Fruit fly (Drosophila melanogaster) whole organism, embryonic: ENCODE measurements around the gene CG14036.
A peak's percentile ranks its signal among the peaks of the same experiment; 100 is the strongest.

Source experiments
- Blimp-1 ChIP-seq: fragments of 200-800 bp; sonication (Bioruptor generic); optimal IDR thresholded peaks from 3 replicates; lab custom pipeline; 2018; ENCODE audit warnings: missing biosample characterization, missing genetic modification characterization, mild to moderate bottlenecking, moderate library complexity, missing genetic modification reagents
- CG10462 ChIP-seq: fragments of 200-800 bp; sonication (Bioruptor generic); optimal IDR thresholded peaks from 2 replicates; lab custom pipeline; 2016; ENCODE audit warnings: missing biosample characterization, missing genetic modification characterization
- CG10565 ChIP-seq: fragments of 200-800 bp; sonication (Bioruptor generic); optimal IDR thresholded peaks from 3 replicates; lab custom pipeline; 2016; ENCODE audit warnings: missing biosample characterization, mild to moderate bottlenecking, missing genetic modification characterization
- CG13775 ChIP-seq: fragments of 200-800 bp; sonication (Bioruptor generic); optimal IDR thresholded peaks from 3 replicates; lab custom pipeline; 2017; ENCODE audit warnings: missing biosample characterization, mild to moderate bottlenecking, missing genetic modification characterization
- CG14441 ChIP-seq: fragments of 200-800 bp; sonication (Bioruptor generic); IDR thresholded peaks from 2 replicates; pipeline ENCODE4 v1.3.6; 2022; ENCODE audit warnings: missing biosample characterization, missing genetic modification characterization
- CG14710 ChIP-seq: fragments of 200-800 bp; sonication (Bioruptor generic); optimal IDR thresholded peaks from 3 replicates; lab custom pipeline; 2019; ENCODE audit warnings: missing biosample characterization, mild to moderate bottlenecking, missing genetic modification characterization, moderate library complexity
- CG16863 ChIP-seq: fragments of 200-800 bp; sonication (Bioruptor generic); optimal IDR thresholded peaks from 3 replicates; lab custom pipeline; 2016; ENCODE audit warnings: missing biosample characterization, missing genetic modification characterization
- CG17385 ChIP-seq: fragments of 200-800 bp; sonication (Bioruptor generic); optimal IDR thresholded peaks from 3 replicates; lab custom pipeline; 2018; ENCODE audit warnings: missing biosample characterization, mild to moderate bottlenecking, missing genetic modification characterization
- CG2120 ChIP-seq: fragments of 200-800 bp; sonication (Bioruptor generic); optimal IDR thresholded peaks from 3 replicates; lab custom pipeline; 2016; ENCODE audit warnings: missing biosample characterization, missing genetic modification characterization
- CG30403 ChIP-seq: fragments of 200-800 bp; sonication (Bioruptor generic); optimal IDR thresholded peaks from 3 replicates; lab custom pipeline; 2016; ENCODE audit warnings: missing biosample characterization, missing genetic modification characterization
- CG30431 ChIP-seq: fragments of 200-800 bp; sonication (Bioruptor generic); optimal IDR thresholded peaks from 2 replicates; lab custom pipeline; 2017; ENCODE audit warnings: missing biosample characterization, missing genetic modification characterization
- CG4328 ChIP-seq: fragments of 200-800 bp; sonication (Bioruptor generic); optimal IDR thresholded peaks from 3 replicates; lab custom pipeline; 2017; ENCODE audit warnings: missing biosample characterization, missing genetic modification reagents, missing genetic modification characterization
- CG4404 ChIP-seq: fragments of 200-800 bp; sonication (Bioruptor generic); IDR thresholded peaks from 2 replicates; pipeline ENCODE4 v1.3.6; 2022; ENCODE audit warnings: missing biosample characterization, missing genetic modification characterization
- CG6654 ChIP-seq: fragments of 200-800 bp; sonication (Bioruptor generic); optimal IDR thresholded peaks from 2 replicates; lab custom pipeline; 2017; ENCODE audit warnings: missing biosample characterization, mild to moderate bottlenecking, missing genetic modification characterization
- CG7786 ChIP-seq: fragments of 200-800 bp; sonication (Bioruptor generic); optimal IDR thresholded peaks from 2 replicates; lab custom pipeline; 2016; ENCODE audit warnings: missing biosample characterization, missing genetic modification characterization
- CG8924 ChIP-seq: fragments of 200-800 bp; optimal IDR thresholded peaks from 3 replicates; lab custom pipeline; 2019; ENCODE audit warnings: missing biosample characterization, mild to moderate bottlenecking, missing genetic modification characterization, moderate library complexity
- CG8944 ChIP-seq: fragments of 200-800 bp; sonication (Bioruptor generic); optimal IDR thresholded peaks from 3 replicates; lab custom pipeline; 2016; ENCODE audit warnings: missing biosample characterization, missing genetic modification characterization
- CG9437 ChIP-seq: fragments of 200-800 bp; sonication (Bioruptor generic); optimal IDR thresholded peaks from 2 replicates; lab custom pipeline; 2018; ENCODE audit warnings: missing biosample characterization, mild to moderate bottlenecking, missing genetic modification characterization
- CHES-1-like ChIP-seq: fragments of 200-800 bp; sonication (Bioruptor generic); optimal IDR thresholded peaks from 2 replicates; lab custom pipeline; 2016; ENCODE audit warnings: missing biosample characterization, missing genetic modification characterization
- Camta ChIP-seq: fragments of 200-800 bp; sonication (Bioruptor generic); optimal IDR thresholded peaks from 2 replicates; lab custom pipeline; 2016; ENCODE audit warnings: missing biosample characterization, missing genetic modification characterization
- Dek ChIP-seq: fragments of 200-800 bp; sonication (Bioruptor generic); optimal IDR thresholded peaks from 3 replicates; lab custom pipeline; 2019; ENCODE audit warnings: missing biosample characterization, mild to moderate bottlenecking, missing genetic modification characterization, moderate library complexity
- Dp ChIP-seq: fragments of 200-800 bp; sonication (Bioruptor generic); optimal IDR thresholded peaks from 2 replicates; lab custom pipeline; 2018; ENCODE audit warnings: missing biosample characterization, mild to moderate bottlenecking, missing genetic modification characterization, moderate library complexity
- Dref ChIP-seq: fragments of 200-800 bp; sonication (Bioruptor generic); IDR thresholded peaks from 2 replicates; pipeline ENCODE4 v1.3.6; 2022; ENCODE audit warnings: missing biosample characterization, missing genetic modification characterization
- Hey ChIP-seq: fragments of 200-800 bp; sonication (Bioruptor generic); optimal IDR thresholded peaks from 3 replicates; lab custom pipeline; 2018; ENCODE audit warnings: missing biosample characterization, mild to moderate bottlenecking, missing genetic modification characterization
- Kr ChIP-seq: fragments of 200-800 bp; sonication (Bioruptor generic); optimal IDR thresholded peaks from 2 replicates; lab custom pipeline; 2017; ENCODE audit warnings: missing biosample characterization, mild to moderate bottlenecking, missing genetic modification characterization
- Max ChIP-seq: fragments of 200-800 bp; sonication (Bioruptor generic); optimal IDR thresholded peaks from 2 replicates; lab custom pipeline; 2016; ENCODE audit warnings: missing biosample characterization, mild to moderate bottlenecking, missing genetic modification characterization
- Nf-YB ChIP-seq: fragments of 200-800 bp; sonication (Bioruptor generic); optimal IDR thresholded peaks from 3 replicates; lab custom pipeline; 2019; ENCODE audit warnings: missing biosample characterization, mild to moderate bottlenecking, missing genetic modification characterization, moderate library complexity
- Optix ChIP-seq: fragments of 200-800 bp; sonication (Bioruptor generic); IDR thresholded peaks from 3 replicates; pipeline ENCODE4 v1.3.6; 2022; ENCODE audit warnings: missing biosample characterization, missing genetic modification characterization
- Ptx1 ChIP-seq: fragments of 200-800 bp; sonication (Bioruptor generic); IDR thresholded peaks from 2 replicates; pipeline ENCODE4 v1.3.6; 2022; ENCODE audit warnings: missing biosample characterization, missing genetic modification characterization
- Sin3A ChIP-seq: fragments of >200 bp; optimal IDR thresholded peaks from 2 replicates; lab custom pipeline; 2018
- Spps ChIP-seq: fragments of 200-800 bp; sonication (Bioruptor generic); optimal IDR thresholded peaks from 2 replicates; lab custom pipeline; 2018; ENCODE audit warnings: missing biosample characterization, mild to moderate bottlenecking, missing genetic modification characterization
- Stat92E ChIP-seq, 3 experiments: fragments of >200 bp in 2 of 3; fragments of 200-800 bp in 1 of 3; sonication (Bioruptor generic) in 1 of 3; optimal IDR thresholded peaks; 2 replicates each; lab custom pipeline; 2017 to 2019; ENCODE audit warnings: missing biosample characterization in 3 of 3, missing genetic modification characterization in 3 of 3, mild to moderate bottlenecking in 1 of 3, moderate library complexity in 1 of 3
- az2 ChIP-seq: fragments of 200-800 bp; sonication (Bioruptor generic); optimal IDR thresholded peaks from 3 replicates; lab custom pipeline; 2016; ENCODE audit warnings: missing biosample characterization, missing genetic modification characterization
- bigmax ChIP-seq: fragments of 200-800 bp; sonication (Bioruptor generic); optimal IDR thresholded peaks from 2 replicates; lab custom pipeline; 2018; ENCODE audit warnings: missing biosample characterization, mild to moderate bottlenecking, missing genetic modification characterization
- bsh ChIP-seq, 2 experiments: fragments of 200-800 bp; sonication (Bioruptor generic); optimal IDR thresholded peaks; 2 replicates each; lab custom pipeline; 2017 to 2018; ENCODE audit warnings: mild to moderate bottlenecking in 2 of 2, missing biosample characterization in 2 of 2, missing genetic modification characterization in 2 of 2, moderate library complexity in 1 of 2
- cad ChIP-seq: fragments of >200 bp; optimal IDR thresholded peaks from 2 replicates; lab custom pipeline; 2017; ENCODE audit warnings: missing biosample characterization, missing genetic modification characterization
- dati ChIP-seq: fragments of 200-800 bp; sonication (Bioruptor generic); IDR thresholded peaks from 2 replicates; pipeline ENCODE4 v1.3.6; 2022; ENCODE audit warnings: missing biosample characterization, missing genetic modification characterization
- dysf ChIP-seq: fragments of 200-800 bp; sonication (Bioruptor generic); IDR thresholded peaks from 3 replicates; pipeline ENCODE4 v1.3.6; 2022; ENCODE audit warnings: missing biosample characterization, missing genetic modification characterization
- ems ChIP-seq: fragments of 200-800 bp; sonication (Bioruptor generic); optimal IDR thresholded peaks from 3 replicates; lab custom pipeline; 2016; ENCODE audit warnings: missing biosample characterization, missing genetic modification characterization
- fu2 ChIP-seq: fragments of 200-800 bp; sonication (Bioruptor generic); optimal IDR thresholded peaks from 2 replicates; lab custom pipeline; 2016; ENCODE audit warnings: missing biosample characterization, missing genetic modification characterization
- ham ChIP-seq: fragments of 200-800 bp; sonication (Bioruptor generic); IDR thresholded peaks from 2 replicates; pipeline ENCODE4 v1.3.6; 2022; ENCODE audit warnings: missing biosample characterization, missing genetic modification characterization
- hth ChIP-seq: fragments of >200 bp; optimal IDR thresholded peaks from 2 replicates; lab custom pipeline; 2017; ENCODE audit warnings: inconsistent platforms
- insv ChIP-seq, 2 experiments: fragments of 200-800 bp; sonication (Bioruptor generic); optimal IDR thresholded peaks; 3 replicates each; lab custom pipeline; 2016 to 2018; ENCODE audit warnings: missing biosample characterization in 2 of 2, missing genetic modification characterization in 2 of 2
- jigr1 ChIP-seq: fragments of 200-800 bp; sonication (Bioruptor generic); IDR thresholded peaks from 3 replicates; pipeline ENCODE4 v1.3.6; 2022; ENCODE audit warnings: missing biosample characterization, missing genetic modification characterization
- knrl ChIP-seq: fragments of 200-800 bp; sonication (Bioruptor generic); IDR thresholded peaks from 3 replicates; pipeline ENCODE4 v1.3.6; 2022; ENCODE audit warnings: missing biosample characterization, missing genetic modification characterization; ENCODE audit not compliant: partially characterized antibody
- lov ChIP-seq, 2 experiments: fragments of 200-800 bp in 1 of 2; fragments of >200 bp in 1 of 2; sonication (Bioruptor generic) in 1 of 2; IDR thresholded peaks in 1 of 2; optimal IDR thresholded peaks in 1 of 2; 2 replicates in 1 of 2; 3 replicates in 1 of 2; pipeline versions ENCODE4 v1.3.6 to Lab custom; 2017 to 2022; ENCODE audit warnings: missing biosample characterization in 1 of 2, missing genetic modification characterization in 1 of 2
- maf-S ChIP-seq: fragments of 200-800 bp; sonication (Bioruptor generic); optimal IDR thresholded peaks from 2 replicates; lab custom pipeline; 2016; ENCODE audit warnings: missing biosample characterization, missing genetic modification characterization
- mld ChIP-seq: fragments of 200-800 bp; sonication (Bioruptor generic); IDR thresholded peaks from 3 replicates; pipeline ENCODE4 v1.3.6; 2022; ENCODE audit warnings: missing biosample characterization, missing genetic modification characterization; ENCODE audit not compliant: partially characterized antibody
- nau ChIP-seq: fragments of 200-800 bp; sonication (Bioruptor generic); optimal IDR thresholded peaks from 3 replicates; lab custom pipeline; 2017; ENCODE audit warnings: missing biosample characterization, mild to moderate bottlenecking, missing genetic modification characterization, missing genetic modification reagents
- stwl ChIP-seq: fragments of 200-800 bp; sonication (Bioruptor generic); optimal IDR thresholded peaks from 3 replicates; lab custom pipeline; 2018; ENCODE audit warnings: missing biosample characterization, mild to moderate bottlenecking, missing genetic modification characterization, moderate library complexity

Gene CG14036

dm6 chr2L:5059645-5060254, 4.9 kb upstream of the CG14036 start, which contains the start of gene Rpn11 (continued):
- peak; percentile 58 for TF ChIP-seq Ptx1 (GFP tag; lab: Robert Waterston, UW)
- no peak for TF ChIP-seq CG8944
- TF ChIP-seq fu2 (GFP tag; lab: Kevin White, UChicago) = peak; percentile 16
- peak; percentile 56 for TF ChIP-seq Blimp-1 (GFP tag; lab: Kevin White, UChicago)
- TF ChIP-seq Kr (GFP tag; lab: Kevin White, UChicago) = no peak
- peak; percentile 77 for TF ChIP-seq Dref (GFP tag; lab: Robert Waterston, UW)
- TF ChIP-seq CG7786 (GFP tag; lab: Kevin White, UChicago) = peak; percentile 29
- peak; percentile 13 for TF ChIP-seq ems (GFP tag; lab: Kevin White, UChicago)
- peak in 1 of 2 experiments; percentile 41 for TF ChIP-seq bsh (GFP tag; optimal IDR thresholded peaks at IDR 0.05; lab: Kevin White, UChicago)
- peak; percentile 87 for TF ChIP-seq CG14710 (tag; lab: Kevin White, UChicago)
- TF ChIP-seq lov (optimal IDR thresholded peaks at IDR 0.05; lab: Kevin White, UChicago) = no peak
- TF ChIP-seq lov (GFP tag; IDR thresholded peaks at IDR 0.05; lab: Robert Waterston, UW) = no peak
- TF ChIP-seq bigmax (GFP tag; lab: Kevin White, UChicago) = no peak
- TF ChIP-seq dati (GFP tag; lab: Robert Waterston, UW) = no peak
- peak; percentile 77 for TF ChIP-seq CG8924 (tag; lab: Kevin White, UChicago)
- TF ChIP-seq hth (lab: Kevin White, UChicago) = no peak
- TF ChIP-seq ham (GFP tag; lab: Robert Waterston, UW) = no peak
- peak; percentile 55 for TF ChIP-seq CG9437 (GFP tag; lab: Kevin White, UChicago)
- no peak for TF ChIP-seq CG10565 (GFP tag; lab: Kevin White, UChicago)
- TF ChIP-seq CG13775 (GFP tag; lab: Kevin White, UChicago) = peak; percentile 79
- peak; percentile 6 for TF ChIP-seq Sin3A
- peak; percentile 68 for TF ChIP-seq CG2120
- no peak for TF ChIP-seq jigr1 (GFP tag; lab: Robert Waterston, UW)
- TF ChIP-seq CG4404 (GFP tag; lab: Robert Waterston, UW) = peak; percentile 47; the same call in 1 of the 2 replicates
- TF ChIP-seq CHES-1-like (GFP tag; lab: Kevin White, UChicago) = peak; percentile 7
- 0 out of 3 replicates have a peak, but pooled peaks have one; percentile 8 for TF ChIP-seq dysf
- no peak for TF ChIP-seq CG6654 (GFP tag; lab: Kevin White, UChicago)
- no peak for TF ChIP-seq Camta
- TF ChIP-seq az2 = peak; percentile 67
- TF ChIP-seq Dp (GFP tag; lab: Kevin White, UChicago) = peak; percentile 87
- no peak for TF ChIP-seq Optix (GFP tag; lab: Robert Waterston, UW)
- peak; percentile 14; the same call in 1 of the 2 replicates for TF ChIP-seq CG14441 (GFP tag; lab: Robert Waterston, UW)
- no peak for TF ChIP-seq insv (GFP tag; optimal IDR thresholded peaks at IDR 0.05; lab: Kevin White, UChicago)
- no peak for TF ChIP-seq Stat92E (GFP tag; optimal IDR thresholded peaks at IDR 0.05; lab: Kevin White, UChicago)
- TF ChIP-seq CG10462 = peak; percentile 11
- TF ChIP-seq Nf-YB = peak; percentile 37
- no peak for TF ChIP-seq cad
- TF ChIP-seq Max (GFP tag; lab: Kevin White, UChicago) = peak; percentile 46
- no peak for TF ChIP-seq mld (GFP tag; lab: Robert Waterston, UW)
- no peak for TF ChIP-seq CG16863 (GFP tag; lab: Kevin White, UChicago)
- no peak for TF ChIP-seq nau (GFP tag; lab: Kevin White, UChicago)
- peak; percentile 39; the same call in 2 of the 3 replicates for TF ChIP-seq knrl
- no peak for TF ChIP-seq CG30431 (GFP tag; lab: Kevin White, UChicago)
- peak; percentile 86 for TF ChIP-seq CG30403 (GFP tag; lab: Kevin White, UChicago)
- TF ChIP-seq CG17385 (GFP tag; lab: Kevin White, UChicago) = peak; percentile 58
- TF ChIP-seq Dek (tag; lab: Kevin White, UChicago) = peak; percentile 59
- peak; percentile 34 for TF ChIP-seq Spps (tag; lab: Kevin White, UChicago)
- peak; percentile 43 for TF ChIP-seq stwl
- peak; percentile 25 for TF ChIP-seq maf-S (GFP tag; lab: Kevin White, UChicago)
- TF ChIP-seq CG4328 = peak; percentile 60
- no peak for TF ChIP-seq Hey
